Worm (Caenorhabditis elegans) whole organism, dauer: Measurements from ENCODE around the gene F23F1.4.

Experiments
- unc-62 ChIP-seq: sonication (generic microtip); optimal IDR thresholded peaks from 2 replicates; lab custom pipeline; 2017; ENCODE audit warnings: missing biosample characterization, missing genetic modification reagents, missing genetic modification characterization

F23F1.4 gene

ce11 chrII:46116-46515, 17.9 kb upstream of the F23F1.4 start, which contains the start of gene rpt-4:
Gene rpt-4 (minus strand): TSS chrII:46216.
- no peak for TF ChIP-seq unc-62

DNA sequence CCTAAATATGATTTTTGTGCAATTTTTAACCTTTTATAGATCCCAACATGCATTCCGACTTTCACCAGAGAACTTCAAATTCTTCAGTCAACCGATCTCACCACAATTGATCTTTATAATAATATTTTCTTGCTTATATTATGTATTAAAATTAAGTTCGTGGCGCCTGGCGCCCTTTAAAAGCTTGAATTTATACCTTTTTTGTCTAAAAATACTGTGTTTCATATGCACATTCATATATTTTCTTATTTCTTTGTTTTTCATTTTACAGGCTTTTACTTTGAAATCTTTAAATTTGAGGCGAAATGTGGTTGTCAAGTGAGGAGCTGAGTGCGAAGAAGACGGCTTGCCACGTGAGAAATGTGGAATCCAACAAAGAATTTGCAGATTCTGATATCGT, 16.5 kb upstream of the F23F1.4 start, which contains the start of gene rpoa-49:
TSS of gene rpoa-49 (plus strand) at position 301 of the 400 bp plus-strand sequence.
- no peak for TF ChIP-seq unc-62

- no peak for TF ChIP-seq unc-62
These were observed 15.4 kb upstream of the F23F1.4 start, which contains the start of gene nfyc-1 for ce11 chrII:43640-44039. Gene nfyc-1 (plus strand): TSS chrII:43907.

- TF ChIP-seq unc-62 = no peak
These were observed 13.7 kb upstream of the F23F1.4 start, which contains the start of gene F23F1.10 for ce11 chrII:41914-42313. Gene F23F1.10 (minus strand): TSS chrII:41982.

- no peak for TF ChIP-seq unc-62
These were observed 11.2 kb upstream of the F23F1.4 start, which contains the start of gene spp-24 for ce11 chrII:39437-39836. Gene spp-24 (minus strand): TSS chrII:39537.

DNA sequence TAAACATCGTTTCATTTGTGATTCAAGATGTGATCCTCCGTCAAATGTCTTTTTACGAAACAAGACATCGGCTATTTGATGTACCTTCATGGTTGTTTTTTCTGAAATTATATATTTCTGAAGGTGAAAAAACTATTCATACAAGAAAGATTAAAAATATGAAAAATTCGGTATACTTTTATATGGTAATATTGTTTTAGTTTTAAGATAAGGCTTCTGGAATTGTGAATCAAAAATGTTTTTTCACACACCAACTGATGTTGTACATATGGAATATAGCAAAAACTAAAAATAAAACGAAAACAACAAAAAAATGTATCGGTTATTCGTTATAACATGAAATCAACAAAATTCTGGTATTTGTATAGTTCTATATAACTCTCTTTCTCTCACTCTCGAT, 9.0 kb upstream of the F23F1.4 start, which contains the start of gene F23F1.6:
TSS of gene F23F1.6 (minus strand) at position 101 of the 400 bp plus-strand sequence.
- no peak for TF ChIP-seq unc-62

- TF ChIP-seq unc-62 = no peak
These were observed 5.7 kb upstream of the F23F1.4 start, which contains the start of gene F23F1.2 for ce11 chrII:33904-34303. Gene F23F1.2 (plus strand): TSS chrII:34204.

DNA sequence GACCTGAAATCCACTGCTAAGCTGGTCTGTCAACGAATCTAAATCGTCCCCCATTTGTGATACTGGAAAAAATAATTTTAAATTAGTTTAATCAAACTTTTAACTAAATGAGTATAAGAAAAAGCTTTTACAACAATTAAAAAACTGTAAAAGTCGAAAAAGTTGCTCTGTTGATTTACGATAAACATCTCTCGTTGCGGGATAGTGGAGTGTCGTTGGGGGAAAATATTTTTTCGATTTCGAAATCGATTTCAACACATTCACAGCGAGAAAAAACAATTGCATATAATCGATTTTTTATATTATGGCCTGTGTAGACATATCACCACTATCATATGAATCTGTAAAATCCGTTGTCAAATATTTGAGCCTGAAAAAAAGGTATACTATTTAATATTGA, 3.3 kb upstream of the F23F1.4 start, which contains the start of the genes F23F1.5 and fbxc-54:
TSS of gene F23F1.5 (minus strand) at position 64 of the 400 bp plus-strand sequence.
TSS of gene fbxc-54 (plus strand) at position 199 of the 400 bp plus-strand sequence.
- no peak for TF ChIP-seq unc-62

- no peak for TF ChIP-seq unc-62
These were observed 1.4 kb upstream of the F23F1.4 start for ce11 chrII:29578-29977.

DNA sequence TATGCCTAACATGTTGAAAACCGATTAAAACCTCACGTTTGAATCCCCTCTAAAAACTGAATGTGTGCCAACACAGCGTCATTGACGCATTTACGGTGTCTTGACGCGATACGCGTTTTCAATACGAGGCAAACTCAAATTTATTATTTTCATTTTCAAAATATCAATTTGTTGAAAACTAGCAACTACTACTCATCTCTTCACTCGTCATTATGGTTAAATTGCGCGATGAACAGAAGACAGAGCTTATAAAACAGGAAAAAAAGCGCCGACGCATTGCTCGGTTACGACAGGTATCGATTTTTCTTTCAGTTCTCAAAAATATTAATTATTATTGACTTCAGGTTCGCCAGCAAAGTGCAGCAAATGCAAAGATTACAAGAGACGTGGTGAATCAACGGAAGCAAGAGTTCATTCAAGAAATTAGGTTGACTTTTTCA, 3.6 kb downstream of the F23F1.4 start, which contains the start of gene enee-1:
TSS of gene enee-1 (plus strand) at position 108 of the 440 bp plus-strand sequence.
- TF ChIP-seq unc-62 = no peak

DNA sequence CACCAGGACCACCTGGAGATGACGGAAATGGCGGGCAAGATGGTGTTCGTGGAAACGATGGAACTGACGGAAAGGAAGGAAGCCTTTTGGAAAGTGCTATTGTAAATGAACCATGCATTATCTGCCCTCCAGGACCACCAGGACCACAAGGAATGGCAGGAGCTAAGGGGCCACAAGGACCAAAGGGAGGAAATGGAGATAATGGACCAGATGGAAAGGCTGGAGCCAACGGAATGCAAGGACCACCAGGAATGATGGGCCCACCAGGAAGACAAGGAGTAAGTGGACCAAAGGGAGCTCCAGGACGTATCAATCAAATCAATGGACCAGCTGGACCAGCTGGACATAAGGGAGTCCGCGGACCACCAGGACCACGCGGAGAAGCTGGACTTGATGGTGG, 4.5 kb downstream of the F23F1.4 start:
- no peak for TF ChIP-seq unc-62

- TF ChIP-seq unc-62 = no peak
These were observed 5.2 kb downstream of the F23F1.4 start, which contains the start of gene sqt-2 for ce11 chrII:23025-23424. Gene sqt-2 (plus strand): TSS chrII:23325.

- TF ChIP-seq unc-62 = no peak
These were observed 6.3 kb downstream of the F23F1.4 start for ce11 chrII:21953-22352.

DNA sequence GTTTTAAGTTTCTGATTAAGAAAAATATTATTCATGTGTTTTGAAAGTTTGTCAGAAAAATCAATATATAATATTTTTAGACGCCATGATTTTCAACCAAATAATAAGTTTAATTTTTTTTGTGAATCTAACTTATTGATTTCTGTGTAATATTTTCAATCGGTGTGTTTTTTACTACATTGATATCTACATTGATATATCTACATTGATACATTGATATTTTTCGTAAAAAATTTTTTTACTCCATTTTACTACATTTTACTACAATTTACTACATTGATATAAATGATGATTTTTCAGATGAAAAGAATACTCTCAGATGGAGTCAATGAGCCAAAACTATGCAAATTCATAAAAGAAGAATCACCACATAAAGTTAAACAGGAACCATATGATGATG, 9.0 kb downstream of the F23F1.4 start, which contains the start of gene gmeb-1:
TSS of gene gmeb-1 (plus strand) at position 301 of the 400 bp plus-strand sequence.
- TF ChIP-seq unc-62 = no peak

DNA sequence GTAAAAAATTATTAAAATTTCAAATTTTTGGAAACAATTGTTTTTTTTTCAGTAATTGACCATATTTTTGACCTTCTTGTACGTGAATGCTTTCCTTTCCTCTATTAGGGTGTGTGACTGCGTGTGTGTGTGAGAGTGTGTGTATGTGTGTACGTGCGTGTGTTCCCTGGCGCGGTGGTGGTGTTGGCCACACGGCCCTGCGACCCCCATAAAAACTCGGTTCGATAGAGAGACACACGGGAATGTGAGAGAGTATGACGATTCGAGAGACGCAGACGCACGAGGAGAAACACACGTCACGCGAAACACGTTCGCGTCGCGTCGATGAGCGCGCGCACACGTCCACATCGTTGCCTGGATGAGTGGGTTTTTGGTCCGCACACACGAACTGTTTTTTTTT, 9.4 kb downstream of the F23F1.4 start:
- TF ChIP-seq unc-62 = no peak

DNA sequence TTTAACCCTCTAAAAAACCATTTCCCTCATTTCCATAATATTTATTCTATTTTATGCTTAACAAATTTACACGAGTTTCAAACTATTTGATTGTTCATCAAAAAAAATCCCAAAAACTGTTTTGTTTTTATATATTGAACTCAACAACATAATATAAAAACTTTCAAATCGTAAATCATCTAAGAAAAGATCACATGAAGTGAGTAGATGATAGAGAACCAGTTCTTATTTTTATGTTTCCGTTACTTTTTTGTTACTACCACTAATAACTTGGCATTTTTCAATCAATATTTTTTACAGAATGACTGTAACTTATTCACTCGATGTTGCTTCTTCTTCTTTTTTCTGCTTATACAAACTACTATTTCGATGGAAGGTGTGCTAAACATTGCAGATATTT, 15.5 kb downstream of the F23F1.4 start, which contains the start of gene best-3:
TSS of gene best-3 (plus strand) at position 301 of the 400 bp plus-strand sequence.
- no peak for TF ChIP-seq unc-62

DNA sequence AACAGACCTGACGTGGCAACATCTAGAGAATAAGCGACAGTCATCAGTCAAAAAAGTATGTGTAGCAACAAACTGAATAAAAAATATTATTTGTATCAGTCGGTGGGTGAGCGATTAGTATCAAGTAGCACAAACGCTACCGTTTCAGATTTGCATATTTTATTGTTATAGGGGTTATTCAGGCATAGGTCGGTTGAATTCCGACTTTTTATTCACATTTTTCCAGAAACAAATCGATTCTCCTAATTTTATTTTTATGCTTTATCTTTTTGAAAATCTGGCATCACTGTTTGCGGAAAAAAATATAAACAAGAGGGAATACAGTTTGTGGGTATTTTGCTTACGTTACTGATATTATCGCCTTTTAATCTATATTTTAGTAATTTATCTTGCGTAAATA, 16.4 kb downstream of the F23F1.4 start, which contains the start of gene best-4:
TSS of gene best-4 (minus strand) at position 101 of the 400 bp plus-strand sequence.
- no peak for TF ChIP-seq unc-62

DNA sequence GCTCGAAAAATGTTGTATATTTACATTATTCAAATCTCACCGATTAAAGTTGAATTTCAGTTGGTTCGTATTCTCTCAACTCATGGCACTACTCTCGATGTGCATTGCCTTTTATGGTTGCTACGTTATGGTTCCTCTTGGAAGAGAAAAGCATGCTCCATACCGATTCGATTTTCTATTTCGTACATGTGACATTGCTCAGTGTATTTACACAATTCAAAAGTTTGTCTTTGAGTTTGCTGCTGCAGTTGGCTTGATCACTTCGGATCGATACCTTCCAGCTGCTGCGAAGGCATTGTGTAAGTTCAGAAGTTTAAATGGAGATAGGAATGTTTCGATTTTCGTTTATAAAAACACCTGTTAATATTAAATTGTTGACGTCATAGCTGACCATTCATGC, 20.0 kb downstream of the F23F1.4 start:
- TF ChIP-seq unc-62 = no peak
